Fruit fly (Drosophila melanogaster): ENCODE measurements around the gene MnM.

Gene MnM

dm6 chr3L:3127544-3127943 is 50.8 kb downstream of the MnM start, which contains the start of gene promL (continued):
- TF ChIP-seq nerfin-2 (GFP tag; IDR thresholded peaks at IDR 0.05; ENCODE audit: partially characterized antibody) (no peak), mam (GFP tag; optimal IDR thresholded peaks at IDR 0.05) (no peak), sima (GFP tag; optimal IDR thresholded peaks at IDR 0.05) (no peak), CG31224 (GFP tag; IDR thresholded peaks at IDR 0.05) (no peak), Meics (GFP tag; optimal IDR thresholded peaks at IDR 0.05) (peak; percentile 80), cad (GFP tag; optimal IDR thresholded peaks at IDR 0.05) (no peak), D19B (GFP tag; optimal IDR thresholded peaks at IDR 0.05) (peak; percentile 33), Jarid2 (GFP tag; optimal IDR thresholded peaks at IDR 0.05) (peak; percentile 77), emc (GFP tag; optimal IDR thresholded peaks at IDR 0.05) (peak; percentile 4), seq (GFP tag; IDR thresholded peaks at IDR 0.05) (no peak; the same call in 1 of the 2 replicates), Ptx1 (GFP tag; IDR thresholded peaks at IDR 0.05) (peak; percentile 32; the same call in 1 of the 2 replicates), CG2129 (GFP tag; IDR thresholded peaks at IDR 0.05; ENCODE audit: partially characterized antibody) (no peak), lov (optimal IDR thresholded peaks at IDR 0.05) (no peak), lov (GFP tag; IDR thresholded peaks at IDR 0.05) (peak; percentile 61; the same call in 2 of the 3 replicates), Xrp1 (GFP tag; IDR thresholded peaks at IDR 0.05) (peak; percentile 5; the same call in 1 of the 2 replicates), chn (GFP tag; optimal IDR thresholded peaks at IDR 0.05) (peak; percentile 11), CG16779 (GFP tag; IDR thresholded peaks at IDR 0.05) (no peak), CG18764 (GFP tag; optimal IDR thresholded peaks at IDR 0.05) (peak; percentile 12), CHES-1-like (GFP tag; optimal IDR thresholded peaks at IDR 0.05) (peak; percentile 61), Bgb (GFP tag; IDR thresholded peaks at IDR 0.05; ENCODE audit: partially characterized antibody) (peak; percentile 47; the same call in 1 of the 2 replicates), CG15514 (GFP tag; optimal IDR thresholded peaks at IDR 0.05) (peak; percentile 88), lab (GFP tag; optimal IDR thresholded peaks at IDR 0.05) (peak; percentile 81), CG2678 (tag; optimal IDR thresholded peaks at IDR 0.05) (peak; percentile 41), HHEX (GFP tag; optimal IDR thresholded peaks at IDR 0.05) (peak; percentile 69), CG15479 (GFP tag; optimal IDR thresholded peaks at IDR 0.05) (no peak), Stat92E (GFP tag; optimal IDR thresholded peaks at IDR 0.05) (peak in 1 of 3 experiments; percentile 86), CG4730 (GFP tag; IDR thresholded peaks at IDR 0.05) (no peak), D (optimal IDR thresholded peaks at IDR 0.05) (no peak), D (GFP tag; optimal IDR thresholded peaks at IDR 0.05) (no peak), Lim3 (GFP tag; IDR thresholded peaks at IDR 0.05) (no peak), Bdp1 (GFP tag; optimal IDR thresholded peaks at IDR 0.05) (peak; percentile 57), CG43689 (GFP tag; IDR thresholded peaks at IDR 0.05) (no peak), Sox102F (GFP tag; optimal IDR thresholded peaks at IDR 0.05) (no peak), Lpt (GFP tag; optimal IDR thresholded peaks at IDR 0.05) (no peak), C15 (GFP tag; IDR thresholded peaks at IDR 0.05) (no peak), Dip2 (GFP tag; IDR thresholded peaks at IDR 0.05) (no peak), nerfin-1 (tag; optimal IDR thresholded peaks at IDR 0.05) (peak; percentile 57), CG3726 (GFP tag; IDR thresholded peaks at IDR 0.05) (no peak), CG11093 (GFP tag; IDR thresholded peaks at IDR 0.05) (no peak), Poxn (GFP tag; IDR thresholded peaks at IDR 0.05) (no peak), CG10654 (GFP tag; optimal IDR thresholded peaks at IDR 0.05) (no peak), lilli (GFP tag; optimal IDR thresholded peaks at IDR 0.05) (peak; percentile 47), disco-r (GFP tag; optimal IDR thresholded peaks at IDR 0.05) (peak; percentile 32), CG7556 (GFP tag; optimal IDR thresholded peaks at IDR 0.05) (peak; percentile 43), CG2116 (GFP tag; optimal IDR thresholded peaks at IDR 0.05) (peak; percentile 76), Sry-δ (GFP tag; optimal IDR thresholded peaks at IDR 0.05) (peak; percentile 47), CG3995 (GFP tag; optimal IDR thresholded peaks at IDR 0.05) (peak; percentile 22), phol (tag; optimal IDR thresholded peaks at IDR 0.05) (peak; percentile 67), nom (GFP tag; optimal IDR thresholded peaks at IDR 0.05) (peak; percentile 66), gcm2 (GFP tag; optimal IDR thresholded peaks at IDR 0.05) (no peak), bab2 (GFP tag; optimal IDR thresholded peaks at IDR 0.05) (peak; percentile 20), sob (GFP tag; IDR thresholded peaks at IDR 0.05) (peak; percentile 47; the same call in 1 of the 2 replicates)
